Fruit fly (Drosophila melanogaster): ENCODE data around the gene lcs.

lcs gene

DNA sequence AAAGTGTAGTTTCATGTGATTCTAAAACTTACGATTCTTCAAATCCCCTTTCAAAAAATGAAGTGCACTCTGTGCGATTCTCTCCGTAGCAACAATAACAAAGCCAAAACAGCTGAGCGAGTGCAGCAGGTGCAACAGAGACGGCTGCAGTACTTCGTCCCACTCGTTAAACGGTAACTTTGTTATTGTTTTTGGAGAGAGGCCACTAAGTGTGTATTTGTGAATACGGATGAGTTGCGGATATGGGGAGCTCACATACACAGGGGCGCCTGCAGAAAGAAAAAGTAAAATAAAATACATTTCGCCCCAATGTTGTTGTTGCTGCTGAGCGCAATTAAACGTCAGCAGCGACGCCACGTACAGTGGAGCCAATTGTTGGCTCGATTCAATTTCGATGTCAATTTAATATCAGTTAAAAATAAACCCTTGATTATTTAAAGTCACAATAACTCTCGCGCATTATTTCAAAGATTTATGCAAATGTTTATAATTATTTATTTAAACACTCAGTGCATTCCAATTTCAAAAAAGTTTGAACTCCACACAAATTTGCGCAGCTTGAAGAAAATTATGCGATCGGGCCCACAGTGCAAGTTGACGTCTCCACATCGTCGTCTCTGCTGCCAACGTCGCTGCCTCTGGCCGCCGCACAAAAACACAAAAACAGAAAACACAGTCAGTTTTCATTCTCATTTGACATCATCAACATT, 29.6 kb downstream of the lcs start (continued):
- TF ChIP-seq jigr1 (GFP tag; IDR thresholded peaks at IDR 0.05) (peak; percentile 93), ftz-f1 (GFP tag; optimal IDR thresholded peaks at IDR 0.05) (peak; percentile 49), knrl (GFP tag; IDR thresholded peaks at IDR 0.05; ENCODE audit: partially characterized antibody) (peak; percentile 41; the same call in 1 of the 3 replicates), CG13296 (GFP tag; optimal IDR thresholded peaks at IDR 0.05) (peak; percentile 99), Fer1 (GFP tag; optimal IDR thresholded peaks at IDR 0.05) (peak; percentile 98), gce (GFP tag; IDR thresholded peaks at IDR 0.05) (peak; percentile 89; the same call in 2 of the 3 replicates), Blimp-1 (GFP tag; optimal IDR thresholded peaks at IDR 0.05) (peak; percentile 96), Hr3 (GFP tag; optimal IDR thresholded peaks at IDR 0.05) (peak; percentile 97), chif (GFP tag; optimal IDR thresholded peaks at IDR 0.05) (peak; percentile 93 to 96), CG7271 (tag; optimal IDR thresholded peaks at IDR 0.05) (peak; percentile 75), lbe (GFP tag; optimal IDR thresholded peaks at IDR 0.05) (peak; percentile 92), ATbp (GFP tag; optimal IDR thresholded peaks at IDR 0.05) (peak; percentile 98), Oaz (GFP tag; IDR thresholded peaks at IDR 0.05) (peak; percentile 97), CG4820 (GFP tag; optimal IDR thresholded peaks at IDR 0.05) (peak; percentile 96), Neu2 (GFP tag; optimal IDR thresholded peaks at IDR 0.05; ENCODE audit: borderline replicate concordance) (peak; percentile 72), CG33557 (GFP tag; optimal IDR thresholded peaks at IDR 0.05) (peak; percentile 95), CTCF (GFP tag; optimal IDR thresholded peaks at IDR 0.05) (peak; percentile 70), nau (GFP tag; optimal IDR thresholded peaks at IDR 0.05) (peak; percentile 96), CG11504 (tag; optimal IDR thresholded peaks at IDR 0.05) (peak; percentile 98), NC2α (GFP tag; optimal IDR thresholded peaks at IDR 0.05) (peak; percentile 89), CG14667 (GFP tag; IDR thresholded peaks at IDR 0.05) (peak; percentile 92), jumu (GFP tag; optimal IDR thresholded peaks at IDR 0.05) (peak; percentile 93), gro (GFP tag; optimal IDR thresholded peaks at IDR 0.05) (peak; percentile 95), ara (GFP tag; IDR thresholded peaks at IDR 0.05) (peak; percentile 94), CG2678 (tag; optimal IDR thresholded peaks at IDR 0.05) (peak; percentile 99), CG30431 (GFP tag; optimal IDR thresholded peaks at IDR 0.05) (peak; percentile 95), Ets65A (GFP tag) (peak; percentile 99), dati (GFP tag; IDR thresholded peaks at IDR 0.05) (peak; percentile 82), Hey (tag; optimal IDR thresholded peaks at IDR 0.05) (peak; percentile 90), sna (GFP tag; IDR thresholded peaks at IDR 0.05; ENCODE audit: partially characterized antibody) (no peak), Myb (GFP tag; optimal IDR thresholded peaks at IDR 0.05) (peak; percentile 83), CG10431 (GFP tag; optimal IDR thresholded peaks at IDR 0.05) (peak; percentile 94), bbx (GFP tag; IDR thresholded peaks at IDR 0.05; ENCODE audit: partially characterized antibody) (peak; percentile 56; the same call in 1 of the 2 replicates), CG2202 (tag; optimal IDR thresholded peaks at IDR 0.05) (peak; percentile 94), BtbVII (GFP tag; optimal IDR thresholded peaks at IDR 0.05) (peak; percentile 99), CG8944 (GFP tag; optimal IDR thresholded peaks at IDR 0.05) (peak; percentile 92), NFAT (GFP tag; IDR thresholded peaks at IDR 0.05) (peak; percentile 94), Elba2 (GFP tag; optimal IDR thresholded peaks at IDR 0.05) (peak; percentile 19), pfk (GFP tag; optimal IDR thresholded peaks at IDR 0.05) (peak; percentile 72), CG11723 (GFP tag; optimal IDR thresholded peaks at IDR 0.05) (peak; percentile 98), CG8089 (GFP tag; optimal IDR thresholded peaks at IDR 0.05) (peak; percentile 92), CG13287 (GFP tag; IDR thresholded peaks at IDR 0.05; ENCODE audit: partially characterized antibody) (no peak), eve (GFP tag; optimal IDR thresholded peaks at IDR 0.05) (peak in 1 of 2 experiments; percentile 98), gsb-n (tag; optimal IDR thresholded peaks at IDR 0.05) (peak; percentile 96), CG10462 (GFP tag; optimal IDR thresholded peaks at IDR 0.05) (peak; percentile 91), lab (GFP tag; optimal IDR thresholded peaks at IDR 0.05) (peak; percentile 99), twi (tag; optimal IDR thresholded peaks at IDR 0.05) (peak; percentile 95), HmgD (GFP tag; optimal IDR thresholded peaks at IDR 0.05) (peak; percentile 88), CG12769 (tag; optimal IDR thresholded peaks at IDR 0.05) (peak; percentile 95)
